Fruit fly (Drosophila melanogaster) whole organism, wandering third instar larva: ENCODE results near the gene Dci.

ENCODE experiments used
- Abd-B ChIP-seq: fragments of >200 bp; optimal IDR thresholded peaks from 2 replicates; lab custom pipeline; 2017; ENCODE audit warnings: missing biosample characterization, missing genetic modification characterization
- CG32264 ChIP-seq: fragments of 200-800 bp; sonication (Bioruptor generic); optimal IDR thresholded peaks from 2 replicates; lab custom pipeline; 2016; ENCODE audit warnings: missing biosample characterization, missing genetic modification characterization
- CG9705 ChIP-seq: fragments of 200-800 bp; sonication (Bioruptor generic); optimal IDR thresholded peaks from 2 replicates; lab custom pipeline; 2018; ENCODE audit warnings: missing biosample characterization, mild to moderate bottlenecking, missing genetic modification characterization
- CrebA ChIP-seq: fragments of 200-800 bp; sonication (Bioruptor generic); optimal IDR thresholded peaks from 2 replicates; lab custom pipeline; 2016; ENCODE audit warnings: missing biosample characterization, mild to moderate bottlenecking, missing genetic modification characterization, borderline replicate concordance
- Dfd ChIP-seq: fragments of >200 bp; optimal IDR thresholded peaks from 2 replicates; lab custom pipeline; 2017; ENCODE audit warnings: missing biosample characterization, missing genetic modification characterization
- Dif ChIP-seq: fragments of 200-275, 200-300 bp; sonication (Bioruptor generic); optimal IDR thresholded peaks from 2 replicates; lab custom pipeline; 2018; ENCODE audit warnings: missing biosample characterization, missing genetic modification characterization; ENCODE audit not compliant: partially characterized antibody
- GATAd ChIP-seq: sonication (Bioruptor generic); optimal IDR thresholded peaks from 2 replicates; lab custom pipeline; 2016; ENCODE audit warnings: missing biosample characterization, missing genetic modification characterization
- HLH106 ChIP-seq: fragments of 200-800 bp; optimal IDR thresholded peaks from 3 replicates; lab custom pipeline; 2019; ENCODE audit warnings: missing biosample characterization, mild to moderate bottlenecking, missing genetic modification characterization, moderate library complexity
- Hnf4 ChIP-seq: fragments of 200-800 bp; sonication (Bioruptor generic); optimal IDR thresholded peaks from 2 replicates; lab custom pipeline; 2016; ENCODE audit warnings: missing biosample characterization, mild to moderate bottlenecking, missing genetic modification characterization
- Hr78 ChIP-seq: fragments of >200 bp; optimal IDR thresholded peaks from 2 replicates; lab custom pipeline; 2017; ENCODE audit warnings: missing biosample characterization, missing genetic modification characterization
- Hr83 ChIP-seq: fragments of 200-300 bp; sonication (Bioruptor generic); optimal IDR thresholded peaks from 2 replicates; lab custom pipeline; 2016; ENCODE audit warnings: missing biosample characterization, mild to moderate bottlenecking, missing genetic modification characterization, moderate library complexity; ENCODE audit not compliant: poor library complexity, severe bottlenecking
- Jra ChIP-seq: sonication (Bioruptor generic); optimal IDR thresholded peaks from 2 replicates; lab custom pipeline; 2016; ENCODE audit warnings: missing biosample characterization, missing genetic modification characterization
- Mio ChIP-seq: sonication (Bioruptor generic); optimal IDR thresholded peaks from 2 replicates; lab custom pipeline; 2016; ENCODE audit warnings: missing biosample characterization, missing genetic modification characterization
- Myc ChIP-seq: fragments of >200 bp; optimal IDR thresholded peaks from 2 replicates; lab custom pipeline; 2017
- N ChIP-seq: fragments of >200 bp; optimal IDR thresholded peaks from 2 replicates; lab custom pipeline; 2018; ENCODE audit warnings: missing biosample characterization, missing external identifiers, missing genetic modification characterization
- OdsH ChIP-seq: fragments of 200-800 bp; sonication (Bioruptor generic); optimal IDR thresholded peaks from 2 replicates; lab custom pipeline; 2016; ENCODE audit warnings: missing biosample characterization, mild to moderate bottlenecking, missing genetic modification characterization
- Rel ChIP-seq, 2 experiments: fragments of 200-800 bp; sonication (Bioruptor generic) in 1 of 2; optimal IDR thresholded peaks; 2 replicates in 1 of 2; 3 replicates in 1 of 2; lab custom pipeline; 2016 to 2019; ENCODE audit warnings: mild to moderate bottlenecking in 2 of 2, missing biosample characterization in 2 of 2, missing genetic modification characterization in 2 of 2, moderate library complexity in 1 of 2
- Sp1 ChIP-seq: fragments of 200-800 bp; sonication (Bioruptor generic); optimal IDR thresholded peaks from 3 replicates; lab custom pipeline; 2019; ENCODE audit warnings: missing biosample characterization, mild to moderate bottlenecking, missing genetic modification characterization, moderate library complexity
- Vsx2 ChIP-seq: fragments of 200-300, 225-300 bp; sonication (Bioruptor generic); optimal IDR thresholded peaks from 2 replicates; lab custom pipeline; 2018; ENCODE audit warnings: missing biosample characterization, missing genetic modification characterization; ENCODE audit not compliant: partially characterized antibody
- br ChIP-seq: fragments of 200-800 bp; sonication (Bioruptor generic); optimal IDR thresholded peaks from 2 replicates; lab custom pipeline; 2016; ENCODE audit warnings: missing biosample characterization, missing genetic modification characterization
- brk ChIP-seq: fragments of 200-800 bp; sonication (Bioruptor generic); optimal IDR thresholded peaks from 2 replicates; lab custom pipeline; 2016; ENCODE audit warnings: missing biosample characterization, mild to moderate bottlenecking, missing genetic modification characterization
- dl ChIP-seq, 2 experiments: fragments of 175-275, 200-275 bp in 1 of 2; fragments of 200-275 bp in 1 of 2; sonication (Bioruptor generic); optimal IDR thresholded peaks; lab custom pipeline; 2018; ENCODE audit warnings: mild to moderate bottlenecking in 2 of 2, missing biosample characterization in 2 of 2, missing genetic modification characterization in 2 of 2, moderate library complexity in 2 of 2; ENCODE audit not compliant: partially characterized antibody in 2 of 2, insufficient read depth in 1 of 2
- dmrt93B ChIP-seq: fragments of 200-800 bp; sonication (Bioruptor generic); optimal IDR thresholded peaks from 2 replicates; lab custom pipeline; 2018; ENCODE audit warnings: missing biosample characterization, mild to moderate bottlenecking, missing genetic modification characterization
- dsf ChIP-seq: sonication (Bioruptor generic); optimal IDR thresholded peaks from 2 replicates; lab custom pipeline; 2016; ENCODE audit warnings: missing biosample characterization, missing genetic modification characterization, borderline replicate concordance
- ey ChIP-seq: fragments of 200-800 bp; sonication (Bioruptor generic); optimal IDR thresholded peaks from 2 replicates; lab custom pipeline; 2016; ENCODE audit warnings: missing biosample characterization, missing genetic modification characterization
- foxo ChIP-seq, 2 experiments: fragments of 200-800 bp; sonication (Bioruptor generic); optimal IDR thresholded peaks; 2 replicates in 1 of 2; 3 replicates in 1 of 2; lab custom pipeline; 2016 to 2017; ENCODE audit warnings: missing biosample characterization in 2 of 2, missing genetic modification characterization in 2 of 2
- fru ChIP-seq: fragments of 200-800 bp; sonication (Bioruptor generic); optimal IDR thresholded peaks from 3 replicates; lab custom pipeline; 2016; ENCODE audit warnings: missing biosample characterization, mild to moderate bottlenecking, missing genetic modification characterization
- h ChIP-seq: fragments of 200-800 bp; sonication (Bioruptor generic); optimal IDR thresholded peaks from 3 replicates; lab custom pipeline; 2016; ENCODE audit warnings: missing biosample characterization, mild to moderate bottlenecking, missing genetic modification characterization
- jim ChIP-seq: fragments of 175-275, 200-325 bp; sonication (Bioruptor generic); optimal IDR thresholded peaks from 2 replicates; lab custom pipeline; 2016; ENCODE audit warnings: missing biosample characterization, mild to moderate bottlenecking, missing genetic modification characterization
- lola ChIP-seq: fragments of >200 bp; optimal IDR thresholded peaks from 2 replicates; lab custom pipeline; 2017; ENCODE audit warnings: missing biosample characterization, missing genetic modification characterization
- pan ChIP-seq: fragments of >200 bp; optimal IDR thresholded peaks from 2 replicates; lab custom pipeline; 2017
- psq ChIP-seq: fragments of 200-800 bp; sonication (Bioruptor generic); optimal IDR thresholded peaks from 3 replicates; lab custom pipeline; 2017; ENCODE audit warnings: missing biosample characterization, mild to moderate bottlenecking, missing genetic modification characterization, moderate library complexity
- rgr ChIP-seq: fragments of 200-800 bp; sonication (Bioruptor generic); optimal IDR thresholded peaks from 3 replicates; lab custom pipeline; 2016; ENCODE audit warnings: missing biosample characterization, mild to moderate bottlenecking, missing genetic modification characterization
- sage ChIP-seq: fragments of 200-800 bp; sonication (Bioruptor generic); optimal IDR thresholded peaks from 2 replicates; lab custom pipeline; 2016; ENCODE audit warnings: missing biosample characterization, mild to moderate bottlenecking, missing genetic modification characterization
- sv ChIP-seq: fragments of 200-800 bp; sonication (Bioruptor generic); optimal IDR thresholded peaks from 3 replicates; lab custom pipeline; 2016; ENCODE audit warnings: missing biosample characterization, missing genetic modification characterization
- tai ChIP-seq: sonication (Bioruptor generic); optimal IDR thresholded peaks from 2 replicates; lab custom pipeline; 2016; ENCODE audit warnings: missing biosample characterization, missing genetic modification characterization
- usp ChIP-seq: fragments of >200 bp; optimal IDR thresholded peaks from 2 replicates; lab custom pipeline; 2017; ENCODE audit warnings: missing biosample characterization, missing genetic modification characterization
- woc ChIP-seq: sonication (Bioruptor generic); optimal IDR thresholded peaks from 2 replicates; lab custom pipeline; 2016; ENCODE audit warnings: missing biosample characterization, mild to moderate bottlenecking, missing genetic modification characterization

Dci gene

DNA sequence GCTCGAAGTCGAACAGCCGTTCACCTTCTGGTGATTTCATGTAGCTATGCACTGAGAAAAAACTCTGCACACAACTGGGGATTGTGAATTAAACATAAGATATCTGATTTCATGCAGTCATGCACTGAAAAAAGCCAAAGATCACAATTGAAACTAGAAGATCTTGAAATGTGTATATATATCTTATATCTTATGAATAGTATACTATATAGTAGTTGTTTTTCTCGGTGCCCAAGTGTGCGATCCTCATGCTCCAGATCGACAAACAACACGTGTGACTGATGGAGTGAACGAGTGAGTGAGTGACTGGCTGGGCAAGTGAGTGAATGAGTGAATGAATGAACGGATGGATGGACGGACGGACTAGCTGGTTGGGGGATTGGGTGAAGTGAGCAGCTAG is 29.2 kb upstream of the Dci start (continued):
- TF ChIP-seq Rel (GFP tag; optimal IDR thresholded peaks at IDR 0.05; lab: Kevin White, UChicago) (no peak), Rel (tag; optimal IDR thresholded peaks at IDR 0.05; lab: Kevin White, UChicago) (no peak), CG9705 (no peak)

DNA sequence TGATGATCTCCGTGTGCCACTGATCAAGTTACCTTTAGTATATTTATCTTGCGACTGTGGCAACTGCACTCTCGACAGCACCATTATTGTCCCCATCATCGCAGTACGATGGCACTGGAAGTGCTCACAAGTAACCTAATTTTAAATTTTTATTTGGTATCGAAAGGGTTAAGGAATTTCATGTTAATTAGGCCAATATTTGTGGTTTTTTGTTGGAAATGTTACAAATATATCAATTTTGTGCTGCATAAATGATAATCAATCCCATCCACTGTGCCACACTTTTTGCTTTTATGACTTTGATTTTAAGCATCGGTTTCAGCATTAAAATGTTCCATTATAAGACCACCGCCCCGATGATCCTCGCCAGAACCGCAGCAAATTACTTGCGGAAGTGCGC is 28.5 kb upstream of the Dci start:
- TF ChIP-seq Myc (lab: Kevin White, UChicago) = no peak
- no peak for TF ChIP-seq CrebA (GFP tag; lab: Kevin White, UChicago)
- TF ChIP-seq jim (GFP tag; lab: Kevin White, UChicago) = no peak
- TF ChIP-seq CG9705 = no peak
- no peak for TF ChIP-seq tai
- TF ChIP-seq usp = no peak
- TF ChIP-seq h (GFP tag; lab: Kevin White, UChicago) = peak; percentile 55
- TF ChIP-seq Dif (GFP tag; lab: Kevin White, UChicago) = no peak
- TF ChIP-seq Jra (GFP tag; lab: Kevin White, UChicago) = no peak
- peak; percentile 60 for TF ChIP-seq Sp1 (GFP tag; lab: Kevin White, UChicago)
- TF ChIP-seq dsf (GFP tag; lab: Kevin White, UChicago) = no peak
- TF ChIP-seq dmrt93B (GFP tag; lab: Kevin White, UChicago) = peak; percentile 32
- no peak for TF ChIP-seq Rel (GFP tag; optimal IDR thresholded peaks at IDR 0.05; lab: Kevin White, UChicago)
- TF ChIP-seq Rel (tag; optimal IDR thresholded peaks at IDR 0.05; lab: Kevin White, UChicago) = peak; percentile 4
- TF ChIP-seq dl (GFP tag; optimal IDR thresholded peaks at IDR 0.05; lab: Kevin White, UChicago; ENCODE audit: insufficient read depth in 1 of 2, partially characterized antibody in 2 of 2) = no peak
- no peak for TF ChIP-seq N (GFP tag; lab: Kevin White, UChicago)
- TF ChIP-seq brk (GFP tag; lab: Kevin White, UChicago) = no peak
- TF ChIP-seq ey (GFP tag; lab: Kevin White, UChicago) = peak; percentile 72
- no peak for TF ChIP-seq sage (GFP tag; lab: Kevin White, UChicago)
- no peak for TF ChIP-seq Mio (GFP tag; lab: Kevin White, UChicago)
- peak; percentile 72 for TF ChIP-seq fru (GFP tag; lab: Kevin White, UChicago)
- peak; percentile 60 for TF ChIP-seq rgr (GFP tag; lab: Kevin White, UChicago)
- TF ChIP-seq lola (GFP tag; lab: Kevin White, UChicago) = no peak
- no peak for TF ChIP-seq Hr83 (GFP tag; lab: Kevin White, UChicago)
- TF ChIP-seq foxo (GFP tag; optimal IDR thresholded peaks at IDR 0.05; lab: Kevin White, UChicago) = peak in 1 of 2 experiments; percentile 56
- peak; percentile 69 for TF ChIP-seq HLH106 (tag; lab: Kevin White, UChicago)
- no peak for TF ChIP-seq Dfd (GFP tag; lab: Kevin White, UChicago)
- no peak for TF ChIP-seq Hr78 (GFP tag; lab: Kevin White, UChicago)
- TF ChIP-seq GATAd (GFP tag; lab: Kevin White, UChicago) = no peak
- TF ChIP-seq woc (GFP tag; lab: Kevin White, UChicago) = peak; percentile 20
- TF ChIP-seq psq (GFP tag; lab: Kevin White, UChicago) = peak; percentile 26
- TF ChIP-seq OdsH (GFP tag; lab: Kevin White, UChicago) = peak; percentile 41
- TF ChIP-seq Hnf4 = peak; percentile 58
- TF ChIP-seq sv (GFP tag; lab: Kevin White, UChicago) = no peak
- peak; percentile 64 for TF ChIP-seq br (GFP tag; lab: Kevin White, UChicago)
- TF ChIP-seq pan (lab: Kevin White, UChicago) = no peak
- no peak for TF ChIP-seq Abd-B (GFP tag; lab: Kevin White, UChicago)
- no peak for TF ChIP-seq Vsx2 (GFP tag; lab: Kevin White, UChicago)
- TF ChIP-seq CG32264 (GFP tag; lab: Kevin White, UChicago) = no peak

DNA sequence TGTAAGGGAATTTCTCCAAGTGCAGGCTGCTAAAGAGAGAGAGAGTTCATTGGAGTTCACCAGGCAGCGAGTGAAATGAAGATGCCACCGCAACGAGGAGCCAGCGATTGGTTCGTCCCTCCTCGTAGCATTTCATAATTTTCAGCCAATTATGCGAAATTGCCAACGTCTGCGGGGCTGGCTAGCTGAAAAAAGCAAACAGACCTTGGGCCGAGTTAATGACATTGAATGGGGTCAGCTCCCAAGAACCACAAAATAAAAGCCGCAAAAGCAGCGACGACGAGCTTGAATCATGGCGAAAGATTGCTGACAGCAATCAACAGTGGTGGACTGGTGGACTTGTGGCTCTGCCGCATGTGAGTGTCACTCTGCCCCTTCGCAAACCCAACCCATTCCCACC is 27.5 kb upstream of the Dci start:
- TF ChIP-seq CrebA (GFP tag; lab: Kevin White, UChicago) (no peak), ey (GFP tag; lab: Kevin White, UChicago) (peak; percentile 2), jim (GFP tag; lab: Kevin White, UChicago) (no peak), br (GFP tag; lab: Kevin White, UChicago) (no peak)
- TF ChIP-seq, all 38 proteins: peak for 1
